Fruit fly (Drosophila melanogaster) whole organism, embryonic: ENCODE measurements around the gene CG15891.

ENCODE experiments used
- Bgb ChIP-seq: fragments of 200-800 bp; sonication (Bioruptor generic); IDR thresholded peaks from 2 replicates; pipeline ENCODE4 v1.3.6; 2022; ENCODE audit warnings: missing biosample characterization, missing genetic modification characterization; ENCODE audit not compliant: partially characterized antibody
- Blimp-1 ChIP-seq: fragments of 200-800 bp; sonication (Bioruptor generic); optimal IDR thresholded peaks from 3 replicates; lab custom pipeline; 2018; ENCODE audit warnings: missing biosample characterization, missing genetic modification characterization, mild to moderate bottlenecking, moderate library complexity, missing genetic modification reagents
- Bteb2 ChIP-seq: fragments of 200-800 bp; sonication (Bioruptor generic); optimal IDR thresholded peaks from 2 replicates; lab custom pipeline; 2016; ENCODE audit warnings: missing biosample characterization, missing genetic modification characterization
- CG10209 ChIP-seq: fragments of 200-800 bp; sonication (Bioruptor generic); optimal IDR thresholded peaks from 3 replicates; lab custom pipeline; 2017; ENCODE audit warnings: missing biosample characterization, mild to moderate bottlenecking, missing genetic modification characterization, missing genetic modification reagents
- CG13775 ChIP-seq: fragments of 200-800 bp; sonication (Bioruptor generic); optimal IDR thresholded peaks from 3 replicates; lab custom pipeline; 2017; ENCODE audit warnings: missing biosample characterization, mild to moderate bottlenecking, missing genetic modification characterization
- CG14014 ChIP-seq: fragments of 200-800 bp; sonication (Bioruptor generic); IDR thresholded peaks from 2 replicates; pipeline ENCODE4 v1.3.6; 2022; ENCODE audit warnings: missing biosample characterization, missing genetic modification characterization
- CG14441 ChIP-seq: fragments of 200-800 bp; sonication (Bioruptor generic); IDR thresholded peaks from 2 replicates; pipeline ENCODE4 v1.3.6; 2022; ENCODE audit warnings: missing biosample characterization, missing genetic modification characterization
- CG1529 ChIP-seq: fragments of 200-800 bp; sonication (Bioruptor generic); optimal IDR thresholded peaks from 3 replicates; lab custom pipeline; 2018; ENCODE audit warnings: missing biosample characterization, missing genetic modification characterization
- CG15601 ChIP-seq: fragments of 200-800 bp; sonication (Bioruptor generic); optimal IDR thresholded peaks from 3 replicates; lab custom pipeline; 2019; ENCODE audit warnings: missing biosample characterization, mild to moderate bottlenecking, missing genetic modification characterization, moderate library complexity
- CG2678 ChIP-seq: fragments of 200-800 bp; sonication (Bioruptor generic); optimal IDR thresholded peaks from 3 replicates; lab custom pipeline; 2019; ENCODE audit warnings: missing biosample characterization, mild to moderate bottlenecking, missing genetic modification characterization, moderate library complexity
- CG4282 ChIP-seq: fragments of 200-800 bp; sonication (Bioruptor generic); optimal IDR thresholded peaks from 2 replicates; lab custom pipeline; 2016; ENCODE audit warnings: missing biosample characterization, missing genetic modification characterization
- CG5245 ChIP-seq: fragments of 200-800 bp; sonication (Bioruptor generic); optimal IDR thresholded peaks from 3 replicates; lab custom pipeline; 2016; ENCODE audit warnings: missing biosample characterization, missing genetic modification characterization
- CG9876 ChIP-seq: fragments of 200-800 bp; sonication (Bioruptor generic); optimal IDR thresholded peaks from 2 replicates; lab custom pipeline; 2016; ENCODE audit warnings: missing biosample characterization, missing genetic modification characterization
- D19A ChIP-seq: fragments of 200-800 bp; optimal IDR thresholded peaks from 3 replicates; lab custom pipeline; 2019; ENCODE audit warnings: missing biosample characterization, mild to moderate bottlenecking, missing genetic modification characterization, moderate library complexity
- Dad ChIP-seq: fragments of 200-800 bp; sonication (Bioruptor generic); optimal IDR thresholded peaks from 3 replicates; lab custom pipeline; 2016; ENCODE audit warnings: missing biosample characterization, missing genetic modification characterization
- HLH4C ChIP-seq: fragments of 200-800 bp; sonication (Bioruptor generic); IDR thresholded peaks from 3 replicates; pipeline ENCODE4 v1.3.6; 2022; ENCODE audit warnings: missing biosample characterization, missing genetic modification characterization; ENCODE audit not compliant: partially characterized antibody
- HLH54F ChIP-seq: fragments of 200-800 bp; sonication (Bioruptor generic); optimal IDR thresholded peaks from 3 replicates; lab custom pipeline; 2016; ENCODE audit warnings: missing biosample characterization, missing genetic modification characterization
- Hey ChIP-seq: fragments of 200-800 bp; sonication (Bioruptor generic); optimal IDR thresholded peaks from 3 replicates; lab custom pipeline; 2018; ENCODE audit warnings: missing biosample characterization, mild to moderate bottlenecking, missing genetic modification characterization
- Max ChIP-seq: fragments of 200-800 bp; sonication (Bioruptor generic); optimal IDR thresholded peaks from 2 replicates; lab custom pipeline; 2016; ENCODE audit warnings: missing biosample characterization, mild to moderate bottlenecking, missing genetic modification characterization
- Meics ChIP-seq: fragments of 200-800 bp; sonication (Bioruptor generic); optimal IDR thresholded peaks from 2 replicates; lab custom pipeline; 2017; ENCODE audit warnings: missing biosample characterization, mild to moderate bottlenecking, missing genetic modification characterization
- NC2α ChIP-seq: fragments of 200-800 bp; sonication (Bioruptor generic); optimal IDR thresholded peaks from 2 replicates; lab custom pipeline; 2016; ENCODE audit warnings: missing biosample characterization, missing genetic modification characterization
- Spps ChIP-seq: fragments of 200-800 bp; sonication (Bioruptor generic); optimal IDR thresholded peaks from 2 replicates; lab custom pipeline; 2018; ENCODE audit warnings: missing biosample characterization, mild to moderate bottlenecking, missing genetic modification characterization
- TFAM ChIP-seq: fragments of 200-800 bp; sonication (Bioruptor generic); optimal IDR thresholded peaks from 2 replicates; lab custom pipeline; 2017; ENCODE audit warnings: missing biosample characterization, missing genetic modification characterization, inconsistent platforms
- Xrp1 ChIP-seq: fragments of 200-800 bp; sonication (Bioruptor generic); IDR thresholded peaks from 2 replicates; pipeline ENCODE4 v1.3.6; 2022; ENCODE audit warnings: missing biosample characterization, missing genetic modification characterization
- al ChIP-seq: fragments of 200-800 bp; sonication (Bioruptor generic); IDR thresholded peaks from 2 replicates; pipeline ENCODE4 v1.3.6; 2022; ENCODE audit warnings: missing biosample characterization, missing genetic modification characterization
- bab2 ChIP-seq: fragments of 200-800 bp; sonication (Bioruptor generic); optimal IDR thresholded peaks from 2 replicates; lab custom pipeline; 2016; ENCODE audit warnings: missing biosample characterization, missing genetic modification characterization
- bigmax ChIP-seq: fragments of 200-800 bp; sonication (Bioruptor generic); optimal IDR thresholded peaks from 2 replicates; lab custom pipeline; 2018; ENCODE audit warnings: missing biosample characterization, mild to moderate bottlenecking, missing genetic modification characterization
- chif ChIP-seq, 2 experiments: fragments of 200-800 bp; sonication (Bioruptor generic); optimal IDR thresholded peaks; 3 replicates each; lab custom pipeline; 2016; ENCODE audit warnings: missing biosample characterization in 2 of 2, missing genetic modification characterization in 2 of 2
- corto ChIP-seq: fragments of 200-800 bp; sonication (Bioruptor generic); optimal IDR thresholded peaks from 2 replicates; lab custom pipeline; 2016; ENCODE audit warnings: missing biosample characterization, mild to moderate bottlenecking, missing genetic modification characterization, moderate library complexity
- crp ChIP-seq, 2 experiments: fragments of 200-800 bp; sonication (Bioruptor generic); optimal IDR thresholded peaks; 2 replicates in 1 of 2; 3 replicates in 1 of 2; lab custom pipeline; 2017; ENCODE audit warnings: missing biosample characterization in 2 of 2, missing genetic modification characterization in 2 of 2, mild to moderate bottlenecking in 1 of 2, moderate library complexity in 1 of 2
- dan ChIP-seq: fragments of 200-800 bp; sonication (Bioruptor generic); IDR thresholded peaks from 2 replicates; pipeline ENCODE4 v1.3.6; 2022; ENCODE audit warnings: missing biosample characterization, missing genetic modification characterization
- dmrt99B ChIP-seq: fragments of 200-800 bp; sonication (Bioruptor generic); optimal IDR thresholded peaks from 2 replicates; lab custom pipeline; 2018; ENCODE audit warnings: missing biosample characterization, mild to moderate bottlenecking, missing genetic modification characterization, moderate library complexity
- ewg ChIP-seq: fragments of 200-800 bp; sonication (Bioruptor generic); optimal IDR thresholded peaks from 3 replicates; lab custom pipeline; 2017; ENCODE audit warnings: mild to moderate bottlenecking, missing biosample characterization, missing genetic modification reagents, missing genetic modification characterization
- exex ChIP-seq: fragments of 200-800 bp; sonication (Bioruptor generic); optimal IDR thresholded peaks from 4 replicates; lab custom pipeline; 2018; ENCODE audit warnings: missing biosample characterization, mild to moderate bottlenecking, missing genetic modification characterization, moderate library complexity
- fu2 ChIP-seq: fragments of 200-800 bp; sonication (Bioruptor generic); optimal IDR thresholded peaks from 2 replicates; lab custom pipeline; 2016; ENCODE audit warnings: missing biosample characterization, missing genetic modification characterization
- gro ChIP-seq: fragments of 200-800 bp; sonication (Bioruptor generic); optimal IDR thresholded peaks from 2 replicates; lab custom pipeline; 2016; ENCODE audit warnings: missing biosample characterization, missing genetic modification characterization
- jing ChIP-seq: fragments of 200-800 bp; sonication (Bioruptor generic); optimal IDR thresholded peaks from 2 replicates; lab custom pipeline; 2018; ENCODE audit warnings: missing biosample characterization, mild to moderate bottlenecking, missing genetic modification characterization
- lbe ChIP-seq: fragments of 200-800 bp; sonication (Bioruptor generic); optimal IDR thresholded peaks from 2 replicates; lab custom pipeline; 2016; ENCODE audit warnings: missing biosample characterization, mild to moderate bottlenecking, missing genetic modification characterization
- lmd ChIP-seq: fragments of 200-800 bp; sonication (Bioruptor generic); IDR thresholded peaks from 2 replicates; pipeline ENCODE4 v1.3.6; 2022; ENCODE audit warnings: missing biosample characterization, missing genetic modification characterization
- mam ChIP-seq: fragments of 200-800 bp; sonication (Bioruptor generic); optimal IDR thresholded peaks from 3 replicates; lab custom pipeline; 2016; ENCODE audit warnings: missing biosample characterization, missing genetic modification characterization
- nmo ChIP-seq: fragments of 200-800 bp; sonication (Bioruptor generic); optimal IDR thresholded peaks from 2 replicates; lab custom pipeline; 2018; ENCODE audit warnings: missing biosample characterization, mild to moderate bottlenecking, missing genetic modification characterization, moderate library complexity
- repo ChIP-seq: fragments of 200-800 bp; sonication (Bioruptor generic); optimal IDR thresholded peaks from 2 replicates; lab custom pipeline; 2016; ENCODE audit warnings: missing biosample characterization, missing genetic modification characterization
- row ChIP-seq: fragments of 200-800 bp; sonication (Bioruptor generic); IDR thresholded peaks from 3 replicates; pipeline ENCODE4 v1.3.6; 2022; ENCODE audit warnings: missing biosample characterization, missing genetic modification characterization
- run ChIP-seq: fragments of 200-800 bp; sonication (Bioruptor generic); optimal IDR thresholded peaks from 3 replicates; lab custom pipeline; 2018; ENCODE audit warnings: missing biosample characterization, mild to moderate bottlenecking, missing genetic modification characterization
- sens ChIP-seq: fragments of 200-800 bp; sonication (Bioruptor generic); peaks from one replicate; lab custom pipeline; 2016; ENCODE audit warnings: missing biosample characterization, missing genetic modification characterization
- sim ChIP-seq: fragments of 200-800 bp; sonication (Bioruptor generic); IDR thresholded peaks from 2 replicates; pipeline ENCODE4 v1.3.6; 2022; ENCODE audit warnings: missing biosample characterization, missing genetic modification characterization
- sisA ChIP-seq: fragments of 200-800 bp; sonication (Bioruptor generic); IDR thresholded peaks from 2 replicates; pipeline ENCODE4 v1.3.6; 2022; ENCODE audit warnings: missing biosample characterization, missing genetic modification characterization
- sqz ChIP-seq: fragments of 200-800 bp; sonication (Bioruptor generic); optimal IDR thresholded peaks from 3 replicates; lab custom pipeline; 2018; ENCODE audit warnings: missing biosample characterization, mild to moderate bottlenecking, missing genetic modification characterization
- stwl ChIP-seq: fragments of 200-800 bp; sonication (Bioruptor generic); optimal IDR thresholded peaks from 3 replicates; lab custom pipeline; 2018; ENCODE audit warnings: missing biosample characterization, mild to moderate bottlenecking, missing genetic modification characterization, moderate library complexity
- tin ChIP-seq: fragments of 200-800 bp; sonication (Bioruptor generic); optimal IDR thresholded peaks from 3 replicates; lab custom pipeline; 2016; ENCODE audit warnings: missing biosample characterization, missing genetic modification characterization
- toy ChIP-seq: fragments of 200-800 bp; sonication (Bioruptor generic); IDR thresholded peaks from 2 replicates; pipeline ENCODE4 v1.3.6; 2022; ENCODE audit warnings: missing biosample characterization, missing genetic modification characterization

Gene CG15891

dm6 chrX:6339970-6340548, 44.9 kb upstream of the CG15891 start (continued):
- TF ChIP-seq dmrt99B (peak; percentile 56), sim (GFP tag; lab: Robert Waterston, UW) (peak; percentile 18; the same call in 1 of the 2 replicates), nmo (GFP tag; lab: Kevin White, UChicago) (peak; percentile 60), ewg (peak; percentile 27), Bteb2 (GFP tag; lab: Kevin White, UChicago) (peak; percentile 6), Meics (no peak), bigmax (GFP tag; lab: Kevin White, UChicago) (no peak), sqz (no peak), crp (GFP tag; optimal IDR thresholded peaks at IDR 0.05; lab: Kevin White, UChicago) (no peak), Spps (peak; percentile 22), CG2678 (peak; percentile 65), Bgb (no peak), row (GFP tag; lab: Robert Waterston, UW) (peak; percentile 61), sens (GFP tag; lab: Kevin White, UChicago) (peak; percentile 85), CG10209 (GFP tag; lab: Kevin White, UChicago) (peak; percentile 34), Dad (GFP tag; lab: Kevin White, UChicago) (no peak), dan (GFP tag; lab: Robert Waterston, UW) (no peak), CG9876 (GFP tag; lab: Kevin White, UChicago) (no peak), lbe (GFP tag; lab: Kevin White, UChicago) (no peak), toy (GFP tag; lab: Robert Waterston, UW) (no peak), CG15601 (tag; lab: Kevin White, UChicago) (peak; percentile 46), run (tag; lab: Kevin White, UChicago) (no peak), gro (GFP tag; lab: Kevin White, UChicago) (peak; percentile 65), HLH54F (peak; percentile 47), Blimp-1 (peak; percentile 88), corto (no peak), CG1529 (GFP tag; lab: Kevin White, UChicago) (peak; percentile 23), D19A (peak; percentile 54), al (GFP tag; lab: Robert Waterston, UW) (peak; percentile 41; the same call in 1 of the 2 replicates), chif (GFP tag; optimal IDR thresholded peaks at IDR 0.05; lab: Kevin White, UChicago) (peak; percentile 3 to 25), CG14014 (GFP tag; lab: Robert Waterston, UW) (peak; percentile 48; the same call in 1 of the 2 replicates), Hey (tag; lab: Kevin White, UChicago) (no peak), bab2 (GFP tag; lab: Kevin White, UChicago) (peak; percentile 43), fu2 (GFP tag; lab: Kevin White, UChicago) (no peak), lmd (GFP tag; lab: Robert Waterston, UW) (peak; percentile 61; the same call in 1 of the 2 replicates), Xrp1 (peak; percentile 75), Max (GFP tag; lab: Kevin White, UChicago) (no peak), CG13775 (no peak), tin (GFP tag; lab: Kevin White, UChicago) (peak; percentile 9), NC2α (GFP tag; lab: Kevin White, UChicago) (no peak), jing (no peak), CG14441 (peak; percentile 62), exex (tag; lab: Kevin White, UChicago) (peak; percentile 24), repo (GFP tag; lab: Kevin White, UChicago) (no peak), CG5245 (GFP tag; lab: Kevin White, UChicago) (no peak), TFAM (GFP tag; lab: Kevin White, UChicago) (no peak), HLH4C (GFP tag; lab: Robert Waterston, UW) (no peak), stwl (no peak), sisA (GFP tag; lab: Robert Waterston, UW) (peak; percentile 47), mam (GFP tag; lab: Kevin White, UChicago) (peak; percentile 14), CG4282 (GFP tag; lab: Kevin White, UChicago) (no peak)
